Fruit fly (Drosophila melanogaster) whole organism, embryonic: ENCODE results near the gene CkIIalpha-i3.

Experiments
- CG1024 ChIP-seq: fragments of 200-800 bp; sonication (Bioruptor generic); IDR thresholded peaks from 2 replicates; pipeline ENCODE4 v1.3.6; 2022; ENCODE audit warnings: missing biosample characterization, missing genetic modification characterization
- CG10321 ChIP-seq: fragments of 200-800 bp; sonication (Bioruptor generic); IDR thresholded peaks from 2 replicates; pipeline ENCODE4 v1.3.6; 2022; ENCODE audit warnings: missing biosample characterization, missing genetic modification characterization
- CG11247 ChIP-seq: fragments of 200-800 bp; sonication (Bioruptor generic); IDR thresholded peaks from 2 replicates; pipeline ENCODE4 v1.3.6; 2022; ENCODE audit warnings: missing biosample characterization, missing genetic modification characterization
- CG11398 ChIP-seq: fragments of 200-800 bp; sonication (Bioruptor generic); optimal IDR thresholded peaks from 2 replicates; lab custom pipeline; 2016; ENCODE audit warnings: missing biosample characterization, missing genetic modification characterization
- CG12104 ChIP-seq: fragments of 200-800 bp; sonication (Bioruptor generic); optimal IDR thresholded peaks from 3 replicates; lab custom pipeline; 2016; ENCODE audit warnings: missing biosample characterization, missing genetic modification characterization
- CG12769 ChIP-seq: fragments of 200-800 bp; sonication (Bioruptor generic); optimal IDR thresholded peaks from 2 replicates; lab custom pipeline; 2019; ENCODE audit warnings: missing biosample characterization, mild to moderate bottlenecking, missing genetic modification characterization, moderate library complexity
- CG13123 ChIP-seq: fragments of 200-800 bp; sonication (Bioruptor generic); optimal IDR thresholded peaks from 2 replicates; lab custom pipeline; 2016; ENCODE audit warnings: missing biosample characterization, missing genetic modification characterization
- CG13624 ChIP-seq: fragments of 200-800 bp; sonication (Bioruptor generic); optimal IDR thresholded peaks from 2 replicates; lab custom pipeline; 2016; ENCODE audit warnings: missing biosample characterization, missing genetic modification characterization
- CG16779 ChIP-seq: fragments of 200-800 bp; sonication (Bioruptor generic); IDR thresholded peaks from 2 replicates; pipeline ENCODE4 v1.3.6; 2022; ENCODE audit warnings: missing biosample characterization, missing genetic modification characterization
- CG18011 ChIP-seq: fragments of 200-800 bp; sonication (Bioruptor generic); optimal IDR thresholded peaks from 2 replicates; lab custom pipeline; 2017; ENCODE audit warnings: missing biosample characterization, missing genetic modification characterization, mild to moderate bottlenecking, moderate library complexity, missing genotype
- CG2202 ChIP-seq: fragments of 200-800 bp; sonication (Bioruptor generic); optimal IDR thresholded peaks from 2 replicates; lab custom pipeline; 2018; ENCODE audit warnings: missing biosample characterization, mild to moderate bottlenecking, missing genetic modification characterization
- CG7372 ChIP-seq: fragments of 200-800 bp; sonication (Bioruptor generic); IDR thresholded peaks from 2 replicates; pipeline ENCODE4 v1.3.6; 2022; ENCODE audit warnings: missing biosample characterization, missing genetic modification characterization
- CG8290 ChIP-seq, 3 experiments: fragments of 200-800 bp; sonication (Bioruptor generic); optimal IDR thresholded peaks; 2 replicates each; lab custom pipeline; 2016 to 2019; ENCODE audit warnings: missing biosample characterization in 3 of 3, missing genetic modification characterization in 3 of 3, mild to moderate bottlenecking in 2 of 3, moderate library complexity in 1 of 3
- CG8924 ChIP-seq: fragments of 200-800 bp; optimal IDR thresholded peaks from 3 replicates; lab custom pipeline; 2019; ENCODE audit warnings: missing biosample characterization, mild to moderate bottlenecking, missing genetic modification characterization, moderate library complexity
- CG8944 ChIP-seq: fragments of 200-800 bp; sonication (Bioruptor generic); optimal IDR thresholded peaks from 3 replicates; lab custom pipeline; 2016; ENCODE audit warnings: missing biosample characterization, missing genetic modification characterization
- CG9817 ChIP-seq: fragments of 200-800 bp; sonication (Bioruptor generic); optimal IDR thresholded peaks from 2 replicates; lab custom pipeline; 2018; ENCODE audit warnings: missing biosample characterization, mild to moderate bottlenecking, missing genetic modification characterization, moderate library complexity
- D19B ChIP-seq: fragments of 200-800 bp; sonication (Bioruptor generic); optimal IDR thresholded peaks from 2 replicates; lab custom pipeline; 2017; ENCODE audit warnings: missing biosample characterization, mild to moderate bottlenecking, missing genetic modification characterization
- Deaf1 ChIP-seq: fragments of 200-800 bp; optimal IDR thresholded peaks from 3 replicates; lab custom pipeline; 2019; ENCODE audit warnings: missing biosample characterization, mild to moderate bottlenecking, missing genetic modification characterization, moderate library complexity
- Ets97D ChIP-seq: fragments of 200-800 bp; sonication (Bioruptor generic); optimal IDR thresholded peaks from 3 replicates; lab custom pipeline; 2016; ENCODE audit warnings: missing biosample characterization, missing genetic modification characterization
- Jarid2 ChIP-seq: fragments of 200-800 bp; sonication (Bioruptor generic); optimal IDR thresholded peaks from 3 replicates; lab custom pipeline; 2017; ENCODE audit warnings: mild to moderate bottlenecking, missing biosample characterization, missing genetic modification reagents, missing genetic modification characterization
- MESR4 ChIP-seq: fragments of 200-800 bp; sonication (Bioruptor generic); optimal IDR thresholded peaks from 2 replicates; lab custom pipeline; 2018; ENCODE audit warnings: missing biosample characterization, mild to moderate bottlenecking, missing genetic modification characterization, moderate library complexity
- NC2β ChIP-seq: fragments of 200-800 bp; sonication (Bioruptor generic); optimal IDR thresholded peaks from 2 replicates; lab custom pipeline; 2016; ENCODE audit warnings: missing biosample characterization, missing genetic modification characterization
- Oaz ChIP-seq: fragments of 200-800 bp; sonication (Bioruptor generic); IDR thresholded peaks from 2 replicates; pipeline ENCODE4 v1.3.6; 2022; ENCODE audit warnings: missing biosample characterization, missing genetic modification characterization
- Optix ChIP-seq: fragments of 200-800 bp; sonication (Bioruptor generic); IDR thresholded peaks from 3 replicates; pipeline ENCODE4 v1.3.6; 2022; ENCODE audit warnings: missing biosample characterization, missing genetic modification characterization
- Six4 ChIP-seq: fragments of 200-800 bp; sonication (Bioruptor generic); optimal IDR thresholded peaks from 2 replicates; lab custom pipeline; 2016; ENCODE audit warnings: missing biosample characterization, missing genetic modification characterization
- Stat92E ChIP-seq, 3 experiments: fragments of >200 bp in 2 of 3; fragments of 200-800 bp in 1 of 3; sonication (Bioruptor generic) in 1 of 3; optimal IDR thresholded peaks; 2 replicates each; lab custom pipeline; 2017 to 2019; ENCODE audit warnings: missing biosample characterization in 3 of 3, missing genetic modification characterization in 3 of 3, mild to moderate bottlenecking in 1 of 3, moderate library complexity in 1 of 3
- Taf1 ChIP-seq: fragments of 200-800 bp; sonication (Bioruptor generic); IDR thresholded peaks from 2 replicates; pipeline ENCODE4 v1.3.6; 2022; ENCODE audit warnings: missing biosample characterization, missing genetic modification characterization
- Usf ChIP-seq: fragments of 200-800 bp; sonication (Bioruptor generic); optimal IDR thresholded peaks from 2 replicates; lab custom pipeline; 2017; ENCODE audit warnings: missing genotype, missing biosample characterization, missing genetic modification characterization
- Xbp1 ChIP-seq: fragments of 200-800 bp; sonication (Bioruptor generic); optimal IDR thresholded peaks from 3 replicates; lab custom pipeline; 2016; ENCODE audit warnings: missing biosample characterization, mild to moderate bottlenecking, missing genetic modification characterization
- ac ChIP-seq: fragments of 200-800 bp; sonication (Bioruptor generic); optimal IDR thresholded peaks from 3 replicates; lab custom pipeline; 2017; ENCODE audit warnings: missing biosample characterization, mild to moderate bottlenecking, missing genetic modification characterization
- az2 ChIP-seq: fragments of 200-800 bp; sonication (Bioruptor generic); optimal IDR thresholded peaks from 3 replicates; lab custom pipeline; 2016; ENCODE audit warnings: missing biosample characterization, missing genetic modification characterization
- bowl ChIP-seq: fragments of 200-800 bp; sonication (Bioruptor generic); IDR thresholded peaks from 2 replicates; pipeline ENCODE4 v1.3.6; 2022; ENCODE audit warnings: missing biosample characterization, missing genetic modification characterization
- exex ChIP-seq: fragments of 200-800 bp; sonication (Bioruptor generic); optimal IDR thresholded peaks from 4 replicates; lab custom pipeline; 2018; ENCODE audit warnings: missing biosample characterization, mild to moderate bottlenecking, missing genetic modification characterization, moderate library complexity
- fd3F ChIP-seq: fragments of 200-800 bp; sonication (Bioruptor generic); optimal IDR thresholded peaks from 2 replicates; lab custom pipeline; 2018; ENCODE audit warnings: missing biosample characterization, mild to moderate bottlenecking, missing genetic modification characterization, moderate library complexity
- grn ChIP-seq: fragments of 200-800 bp; sonication (Bioruptor generic); optimal IDR thresholded peaks from 3 replicates; lab custom pipeline; 2017; ENCODE audit warnings: missing biosample characterization, missing genetic modification characterization
- gsb-n ChIP-seq: fragments of 200-800 bp; sonication (Bioruptor generic); optimal IDR thresholded peaks from 3 replicates; lab custom pipeline; 2018; ENCODE audit warnings: missing biosample characterization, mild to moderate bottlenecking, missing genetic modification characterization
- jing ChIP-seq: fragments of 200-800 bp; sonication (Bioruptor generic); optimal IDR thresholded peaks from 2 replicates; lab custom pipeline; 2018; ENCODE audit warnings: missing biosample characterization, mild to moderate bottlenecking, missing genetic modification characterization
- kah ChIP-seq: fragments of 200-800 bp; sonication (Bioruptor generic); optimal IDR thresholded peaks from 2 replicates; lab custom pipeline; 2018; ENCODE audit warnings: missing biosample characterization, mild to moderate bottlenecking, missing genetic modification characterization
- oc ChIP-seq: fragments of 200-800 bp; sonication (Bioruptor generic); optimal IDR thresholded peaks from 2 replicates; lab custom pipeline; 2018; ENCODE audit warnings: missing biosample characterization, mild to moderate bottlenecking, missing genetic modification characterization, moderate library complexity
- onecut ChIP-seq: fragments of 200-800 bp; sonication (Bioruptor generic); IDR thresholded peaks from 2 replicates; pipeline ENCODE4 v1.3.6; 2022; ENCODE audit warnings: missing biosample characterization, missing genetic modification characterization
- prd ChIP-seq, 3 experiments: fragments of >200 bp in 2 of 3; fragments of 200-800 bp in 1 of 3; sonication (Bioruptor generic) in 1 of 3; optimal IDR thresholded peaks in 2 of 3; IDR thresholded peaks in 1 of 3; 2 replicates in 2 of 3; 3 replicates in 1 of 3; pipeline versions ENCODE4 v1.3.6 to Lab custom; 2017 to 2022; ENCODE audit warnings: missing biosample characterization in 1 of 3, missing genetic modification characterization in 1 of 3
- psq ChIP-seq: fragments of 200-800 bp; sonication (Bioruptor generic); optimal IDR thresholded peaks from 2 replicates; lab custom pipeline; 2017; ENCODE audit warnings: missing biosample characterization, missing genetic modification characterization
- rib ChIP-seq: fragments of 200-800 bp; sonication (Bioruptor generic); IDR thresholded peaks from 2 replicates; pipeline ENCODE4 v1.3.6; 2022; ENCODE audit warnings: missing biosample characterization, missing genetic modification characterization
- sens-2 ChIP-seq: fragments of 200-800 bp; sonication (Bioruptor generic); IDR thresholded peaks from 2 replicates; pipeline ENCODE4 v1.3.6; 2022; ENCODE audit warnings: missing biosample characterization, missing genetic modification characterization
- slbo ChIP-seq: fragments of 200-800 bp; sonication (Bioruptor generic); IDR thresholded peaks from 2 replicates; pipeline ENCODE4 v1.3.6; 2022; ENCODE audit warnings: missing biosample characterization, missing genetic modification characterization
- ssp ChIP-seq: fragments of 200-800 bp; sonication (Bioruptor generic); IDR thresholded peaks from 2 replicates; pipeline ENCODE4 v1.3.6; 2022; ENCODE audit warnings: missing biosample characterization, missing genetic modification characterization
- stc ChIP-seq: fragments of 200-800 bp; sonication (Bioruptor generic); IDR thresholded peaks from 2 replicates; pipeline ENCODE4 v1.3.6; 2022; ENCODE audit warnings: missing biosample characterization, missing genetic modification characterization
- vvl ChIP-seq: fragments of 200-800 bp; sonication (Bioruptor generic); IDR thresholded peaks from 2 replicates; pipeline ENCODE4 v1.3.6; 2022; ENCODE audit warnings: missing biosample characterization, missing genetic modification characterization
- wdn ChIP-seq: fragments of 200-800 bp; sonication (Bioruptor generic); IDR thresholded peaks from 2 replicates; pipeline ENCODE4 v1.3.6; 2022; ENCODE audit warnings: missing biosample characterization, missing genetic modification characterization
- zfh2 ChIP-seq: fragments of 200-800 bp; sonication (Bioruptor generic); optimal IDR thresholded peaks from 2 replicates; lab custom pipeline; 2016; ENCODE audit warnings: missing biosample characterization, missing genetic modification characterization

Gene CkIIalpha-i3

DNA sequence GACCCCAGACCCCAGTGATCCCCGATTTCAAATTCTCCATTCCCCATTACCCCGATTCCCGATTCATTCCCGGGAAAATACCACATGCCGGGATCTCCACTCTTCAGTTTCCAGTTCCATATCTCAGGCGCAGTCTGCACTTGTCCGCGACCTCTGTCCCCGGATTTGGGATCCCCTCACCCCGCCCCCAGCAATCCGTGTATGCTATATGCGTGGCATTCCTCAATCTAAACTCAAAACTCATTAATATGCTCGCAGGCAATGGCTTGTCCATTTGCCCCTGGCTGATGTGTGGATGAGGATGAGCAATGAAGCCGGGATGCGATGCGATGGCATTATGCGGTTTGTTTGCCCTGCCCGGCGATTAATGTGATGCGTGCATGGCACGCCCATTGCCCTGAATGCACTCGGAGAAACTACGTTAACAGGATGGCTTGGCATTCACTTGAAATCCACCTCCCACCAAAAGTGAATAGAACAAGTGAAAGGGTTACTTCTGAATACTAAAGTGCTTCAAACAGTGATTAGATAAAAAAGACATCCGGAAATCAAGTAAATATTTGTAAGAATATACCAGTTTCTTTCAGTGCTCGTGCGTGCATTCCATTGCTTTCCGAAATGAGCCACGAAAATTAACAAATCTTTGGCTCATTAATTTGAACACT lies 15.3 kb upstream of the CkIIalpha-i3 start (continued):
- TF ChIP-seq CG18011 (no peak), oc (tag; lab: Kevin White, UChicago) (peak; percentile 39), grn (GFP tag; lab: Kevin White, UChicago) (no peak), Stat92E (GFP tag; optimal IDR thresholded peaks at IDR 0.05; lab: Kevin White, UChicago) (peak in 1 of 3 experiments; percentile 16), stc (peak; percentile 42; the same call in 1 of the 2 replicates), CG2202 (tag; lab: Kevin White, UChicago) (peak; percentile 93), zfh2 (no peak), sens-2 (peak; percentile 82), vvl (GFP tag; lab: Robert Waterston, UW) (peak; percentile 85), CG1024 (GFP tag; lab: Robert Waterston, UW) (peak; percentile 77), MESR4 (peak; percentile 22), ssp (GFP tag; lab: Robert Waterston, UW) (peak; percentile 69), CG11247 (GFP tag; lab: Robert Waterston, UW) (no peak), jing (GFP tag; lab: Kevin White, UChicago) (peak; percentile 61), az2 (GFP tag; lab: Kevin White, UChicago) (peak; percentile 86), CG8290 (GFP tag; optimal IDR thresholded peaks at IDR 0.05; lab: Kevin White, UChicago) (peak; percentile 87), CG8290 (tag; optimal IDR thresholded peaks at IDR 0.05; lab: Kevin White, UChicago) (peak in 1 of 2 experiments; percentile 14), Ets97D (peak; percentile 11), gsb-n (tag; lab: Kevin White, UChicago) (peak; percentile 88), D19B (GFP tag; lab: Kevin White, UChicago) (no peak), onecut (GFP tag; lab: Robert Waterston, UW) (peak; percentile 72), NC2β (peak; percentile 87), Six4 (GFP tag; lab: Kevin White, UChicago) (peak; percentile 80), slbo (no peak), CG8944 (GFP tag; lab: Kevin White, UChicago) (peak; percentile 86), Deaf1 (tag; lab: Kevin White, UChicago) (no peak), CG13624 (GFP tag; lab: Kevin White, UChicago) (no peak), Jarid2 (GFP tag; lab: Kevin White, UChicago) (peak; percentile 27), CG12104 (GFP tag; lab: Kevin White, UChicago) (no peak), CG10321 (GFP tag; lab: Robert Waterston, UW) (no peak), rib (no peak), CG16779 (GFP tag; lab: Robert Waterston, UW) (no peak), Taf1 (GFP tag; lab: Robert Waterston, UW) (no peak), Optix (GFP tag; lab: Robert Waterston, UW) (peak; percentile 83), bowl (GFP tag; lab: Robert Waterston, UW) (no peak), fd3F (no peak), wdn (no peak), Oaz (GFP tag; lab: Robert Waterston, UW) (no peak), CG13123 (GFP tag; lab: Kevin White, UChicago) (peak; percentile 73), prd (optimal IDR thresholded peaks at IDR 0.05; lab: Kevin White, UChicago) (no peak), prd (GFP tag; IDR thresholded peaks at IDR 0.05; lab: Robert Waterston, UW) (peak; percentile 94), CG7372 (GFP tag; lab: Robert Waterston, UW) (no peak), CG9817 (tag; lab: Kevin White, UChicago) (no peak), CG8924 (tag; lab: Kevin White, UChicago) (peak; percentile 83), ac (GFP tag; lab: Kevin White, UChicago) (peak; percentile 93), exex (tag; lab: Kevin White, UChicago) (no peak), CG11398 (GFP tag; lab: Kevin White, UChicago) (peak; percentile 77), Usf (GFP tag; lab: Kevin White, UChicago) (peak; percentile 75), Xbp1 (GFP tag; lab: Kevin White, UChicago) (peak; percentile 77), CG12769 (tag; lab: Kevin White, UChicago) (no peak), psq (GFP tag; lab: Kevin White, UChicago) (peak; percentile 3), kah (GFP tag; lab: Kevin White, UChicago) (peak; percentile 20)
